Worm (Caenorhabditis elegans) whole organism, L4 larva: ENCODE results near the gene dpf-5.

ENCODE experiments used
- F10B5.3 ChIP-seq: sonication (generic microtip); optimal IDR thresholded peaks from 2 replicates; lab custom pipeline; 2016; ENCODE audit warnings: mild to moderate bottlenecking, missing genetic modification characterization, missing compliant biosample characterization
- F44E2.7 ChIP-seq: fragments of 200-800 bp; sonication (Bioruptor generic); IDR thresholded peaks from 2 replicates; pipeline ENCODE4 v2.1.2; 2022; ENCODE audit warnings: missing genetic modification characterization, missing compliant biosample characterization
- R02D3.7 ChIP-seq: fragments of 150-350 bp; sonication (generic microtip); optimal IDR thresholded peaks from 3 replicates; lab custom pipeline; 2014; ENCODE audit warnings: missing biosample characterization, missing genetic modification characterization
- Y5F2A.4 ChIP-seq: fragments of 200-800 bp; sonication (Bioruptor generic); optimal IDR thresholded peaks from 2 replicates; lab custom pipeline; 2018; ENCODE audit warnings: mild to moderate bottlenecking, missing genetic modification characterization, missing compliant biosample characterization
- aly-2 ChIP-seq: sonication (generic microtip); optimal IDR thresholded peaks from 2 replicates; lab custom pipeline; 2018; ENCODE audit warnings: missing biosample characterization, missing genetic modification characterization
- ama-1 ChIP-seq: fragments of 150-350 bp; optimal IDR thresholded peaks from 2 replicates; lab custom pipeline; 2014; ENCODE audit warnings: inconsistent platforms, mixed read lengths
- arid-1 ChIP-seq: fragments of 200-800 bp; sonication (Bioruptor generic); conservative IDR thresholded peaks from 2 replicates; pipeline ENCODE4 v1.3.6; 2022; ENCODE audit warnings: missing genetic modification reagents, missing genetic modification characterization, missing compliant biosample characterization
- attf-4 ChIP-seq: sonication (generic microtip); optimal IDR thresholded peaks from 3 replicates; lab custom pipeline; 2017; ENCODE audit warnings: missing biosample characterization, missing genetic modification characterization
- ceh-28 ChIP-seq: fragments of 150-350 bp; optimal IDR thresholded peaks from 2 replicates; lab custom pipeline; 2014; ENCODE audit warnings: missing biosample characterization, missing genetic modification reagents, missing genetic modification characterization
- daf-16 ChIP-seq, 3 experiments: sonication (generic microtip); optimal IDR thresholded peaks; 2 replicates each; lab custom pipeline; 2016 to 2017; ENCODE audit warnings: missing genetic modification characterization in 3 of 3, missing genetic modification reagents in 3 of 3, mild to moderate bottlenecking in 2 of 3, missing compliant biosample characterization in 2 of 3, missing biosample characterization in 1 of 3, moderate library complexity in 1 of 3
- dve-1 ChIP-seq: sonication (generic microtip); optimal IDR thresholded peaks from 2 replicates; lab custom pipeline; 2017; ENCODE audit warnings: antibody characterized with exemption, mild to moderate bottlenecking, missing genetic modification characterization, missing compliant biosample characterization; ENCODE audit not compliant: insufficient read depth
- fkh-10 ChIP-seq: fragments of 150-350 bp; optimal IDR thresholded peaks from 2 replicates; lab custom pipeline; 2014; ENCODE audit warnings: missing biosample characterization, missing genetic modification reagents, missing genetic modification characterization
- hlh-11 ChIP-seq: fragments of 200-800 bp; sonication (Bioruptor generic); optimal IDR thresholded peaks from 2 replicates; lab custom pipeline; 2018; ENCODE audit warnings: mild to moderate bottlenecking, missing genetic modification characterization, missing compliant biosample characterization
- hlh-30 ChIP-seq: sonication (generic microtip); optimal IDR thresholded peaks from 2 replicates; lab custom pipeline; 2017; ENCODE audit warnings: antibody characterized with exemption, mild to moderate bottlenecking, missing genetic modification characterization, missing compliant biosample characterization; ENCODE audit not compliant: insufficient read depth
- hmg-1.1 ChIP-seq: fragments of 200-800 bp; sonication (Bioruptor generic); IDR thresholded peaks from 2 replicates; pipeline ENCODE4 v1.3.6; 2022; ENCODE audit warnings: missing genetic modification reagents, missing genetic modification characterization, missing compliant biosample characterization
- lin-1 ChIP-seq: fragments of 200-800 bp; sonication (Bioruptor generic); IDR thresholded peaks from 2 replicates; pipeline ENCODE4 v1.3.6; 2022; ENCODE audit warnings: missing genetic modification reagents, missing genetic modification characterization, missing compliant biosample characterization
- lin-13 ChIP-seq: fragments of 150-350 bp; optimal IDR thresholded peaks from 2 replicates; lab custom pipeline; 2014; ENCODE audit warnings: missing biosample characterization, missing genetic modification reagents, missing genetic modification characterization
- lin-38 ChIP-seq: fragments of 200-800 bp; sonication (Bioruptor generic); IDR thresholded peaks from 2 replicates; pipeline ENCODE4 v1.3.6; 2022; ENCODE audit warnings: missing genetic modification reagents, missing genetic modification characterization, missing compliant biosample characterization
- lir-3 ChIP-seq: sonication (generic microtip); optimal IDR thresholded peaks from 2 replicates; lab custom pipeline; 2016; ENCODE audit warnings: mild to moderate bottlenecking, missing genetic modification characterization, missing compliant biosample characterization
- mdl-1 ChIP-seq, 2 experiments: fragments of 150-350 bp in 1 of 2; sonication (generic microtip) in 1 of 2; optimal IDR thresholded peaks; 2 replicates each; lab custom pipeline; 2014 to 2017; ENCODE audit warnings: missing biosample characterization in 2 of 2, missing genetic modification characterization in 2 of 2
- mdt-29 ChIP-seq: fragments of 200-800 bp; sonication (Bioruptor generic); IDR thresholded peaks from 2 replicates; pipeline ENCODE4 v1.3.6; 2022; ENCODE audit warnings: missing genetic modification reagents, missing genetic modification characterization, missing compliant biosample characterization
- mxl-2 ChIP-seq: fragments of 200-800 bp; sonication (Bioruptor generic); conservative IDR thresholded peaks from 2 replicates; pipeline ENCODE4 v1.3.6; 2022; ENCODE audit warnings: missing genetic modification reagents, missing genetic modification characterization, missing compliant biosample characterization
- nhr-111 ChIP-seq: fragments of 200-800 bp; sonication (Bioruptor generic); optimal IDR thresholded peaks from 2 replicates; lab custom pipeline; 2018; ENCODE audit warnings: mild to moderate bottlenecking, missing genetic modification characterization, missing compliant biosample characterization
- nhr-237 ChIP-seq: sonication (generic microtip); optimal IDR thresholded peaks from 2 replicates; lab custom pipeline; 2017; ENCODE audit warnings: missing biosample characterization, missing genetic modification characterization
- nhr-28 ChIP-seq: fragments of 150-350 bp; optimal IDR thresholded peaks from 2 replicates; lab custom pipeline; 2014; ENCODE audit warnings: missing biosample characterization, missing genetic modification characterization
- nhr-42 ChIP-seq: fragments of 200-800 bp; sonication (Bioruptor generic); IDR thresholded peaks from 2 replicates; pipeline ENCODE4 v1.3.6; 2022; ENCODE audit warnings: missing genetic modification characterization, missing compliant biosample characterization
- nhr-48 ChIP-seq: sonication (generic microtip); optimal IDR thresholded peaks from 2 replicates; lab custom pipeline; 2016; ENCODE audit warnings: mild to moderate bottlenecking, missing genetic modification characterization, missing compliant biosample characterization
- php-3 ChIP-seq: fragments of 200-800 bp; sonication (Bioruptor generic); IDR thresholded peaks from 2 replicates; pipeline ENCODE4 v1.3.6; 2022; ENCODE audit warnings: missing genetic modification reagents, missing genetic modification characterization, missing compliant biosample characterization
- rbr-2 ChIP-seq: sonication (generic microtip); optimal IDR thresholded peaks from 2 replicates; lab custom pipeline; 2016; ENCODE audit warnings: missing genotype, missing genetic modification characterization, missing compliant biosample characterization
- sdz-12 ChIP-seq: fragments of 200-800 bp; sonication (Bioruptor generic); optimal IDR thresholded peaks from 2 replicates; lab custom pipeline; 2018; ENCODE audit warnings: mild to moderate bottlenecking, missing genetic modification characterization, missing compliant biosample characterization
- snpc-4 ChIP-seq: fragments of 150-350 bp; optimal IDR thresholded peaks from 2 replicates; lab custom pipeline; 2014; ENCODE audit warnings: missing biosample characterization, missing genetic modification characterization
- spr-3 ChIP-seq: fragments of 200-800 bp; sonication (Bioruptor generic); optimal IDR thresholded peaks from 2 replicates; lab custom pipeline; 2018; ENCODE audit warnings: mild to moderate bottlenecking, missing genetic modification characterization, missing compliant biosample characterization
- tag-97 ChIP-seq: fragments of 200-800 bp; sonication (Bioruptor generic); IDR thresholded peaks from 2 replicates; pipeline ENCODE4 v1.3.6; 2022; ENCODE audit warnings: missing genetic modification characterization, missing compliant biosample characterization
- unc-62 ChIP-seq, 3 experiments: fragments of 150-350 bp in 1 of 3; sonication (generic microtip); optimal IDR thresholded peaks in 2 of 3; peaks in 1 of 3; 1 replicate in 1 of 3; 2 replicates in 2 of 3; lab custom pipeline; 2014 to 2017; ENCODE audit warnings: missing biosample characterization in 3 of 3, missing genetic modification characterization in 3 of 3, missing genetic modification reagents in 3 of 3, missing genotype in 1 of 3
- zip-2 ChIP-seq: fragments of 150-350 bp; optimal IDR thresholded peaks from 2 replicates; lab custom pipeline; 2014; ENCODE audit warnings: missing biosample characterization, missing genetic modification characterization
- ztf-11 ChIP-seq: fragments of 150-350 bp; optimal IDR thresholded peaks from 2 replicates; lab custom pipeline; 2014; ENCODE audit warnings: missing biosample characterization, missing genetic modification characterization

The dpf-5 gene

DNA sequence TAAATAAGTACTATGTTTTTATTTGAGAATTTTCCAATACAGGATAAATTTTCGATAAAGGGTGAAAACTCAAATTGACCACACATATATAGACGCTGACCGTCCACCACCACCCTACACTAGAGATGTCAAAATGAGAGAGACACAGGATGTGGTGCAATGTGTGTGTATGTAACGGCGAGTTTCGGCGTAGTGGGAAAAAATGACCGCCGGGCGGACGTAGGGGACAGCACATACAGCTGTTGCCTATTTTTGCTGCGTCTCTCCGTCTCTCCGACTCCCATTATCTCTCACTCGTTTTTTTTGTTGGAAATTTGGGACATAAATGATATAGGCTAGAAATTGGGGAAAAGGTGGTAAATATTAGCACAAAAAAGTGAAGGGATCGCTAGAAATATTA, 25.3 kb downstream of the dpf-5 start:
- TF ChIP-seq mdt-29 (0 out of 2 replicates have a peak, but pooled peaks have one; percentile 28), ztf-11 (tag; lab: Kevin White, UChicago) (no peak), hlh-11 (tag; lab: Kevin White, UChicago) (peak; percentile 67), hmg-1.1 (GFP tag; lab: Robert Waterston, UW) (0 out of 2 replicates have a peak, but pooled peaks have one; percentile 37), dve-1 (tag; lab: Kevin White, UChicago) (peak; percentile 22), php-3 (no peak), nhr-28 (peak; percentile 47), unc-62 (GFP tag; optimal IDR thresholded peaks at IDR 0.05 in 1 of 2; lab: Kevin White, UChicago) (peak in 1 of 2 experiments; percentile 97), unc-62 (tag; optimal IDR thresholded peaks at IDR 0.05; lab: Kevin White, UChicago) (no peak), daf-16 (GFP tag; optimal IDR thresholded peaks at IDR 0.05; lab: Kevin White, UChicago) (no peak), daf-16 (tag; optimal IDR thresholded peaks at IDR 0.05; lab: Kevin White, UChicago) (peak; percentile 32), lin-13 (GFP tag; lab: Kevin White, UChicago) (no peak)
- TF ChIP-seq, all 104 proteins: peak for 7

DNA sequence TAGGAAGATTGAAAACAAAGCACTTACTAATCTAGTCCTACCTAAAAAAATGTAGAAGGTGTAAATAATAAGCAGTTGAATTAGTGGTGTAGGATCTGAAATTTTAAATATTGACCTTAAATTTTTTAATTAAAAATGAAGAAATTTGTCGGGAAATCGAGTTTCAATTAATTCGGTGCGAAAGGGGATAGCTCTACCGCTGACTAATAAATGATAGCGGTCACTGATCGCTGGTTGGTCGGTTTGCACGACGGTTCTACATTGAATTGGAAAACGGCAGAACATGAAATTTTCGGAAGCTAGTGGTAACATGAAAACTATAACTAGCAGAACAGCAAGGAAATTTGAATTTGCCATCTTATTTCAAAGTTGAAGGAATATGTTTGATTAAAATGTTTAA, 26.3 kb downstream of the dpf-5 start, which contains the start of gene set-15:
set-15 (minus strand) TSS at position 101 of the 400 bp plus-strand sequence.
- TF ChIP-seq nhr-48 (no peak), attf-4 (tag; lab: Kevin White, UChicago) (no peak), mxl-2 (GFP tag; lab: Robert Waterston, UW) (no peak), arid-1 (no peak), fkh-10 (GFP tag; lab: Kevin White, UChicago) (no peak), mdl-1 (tag; optimal IDR thresholded peaks at IDR 0.05; lab: Kevin White, UChicago) (no peak), spr-3 (no peak), sdz-12 (GFP tag; lab: Kevin White, UChicago) (no peak), hlh-30 (tag; lab: Kevin White, UChicago) (no peak), zip-2 (tag; lab: Kevin White, UChicago) (no peak), nhr-42 (GFP tag; lab: Robert Waterston, UW) (no peak), nhr-237 (tag; lab: Kevin White, UChicago) (no peak), ceh-28 (tag; lab: Kevin White, UChicago) (no peak), lin-1 (no peak), lir-3 (tag; lab: Kevin White, UChicago) (no peak), F44E2.7 (GFP tag; lab: Robert Waterston, UW) (no peak), aly-2 (tag; lab: Kevin White, UChicago) (no peak), tag-97 (GFP tag; lab: Robert Waterston, UW) (no peak)

DNA sequence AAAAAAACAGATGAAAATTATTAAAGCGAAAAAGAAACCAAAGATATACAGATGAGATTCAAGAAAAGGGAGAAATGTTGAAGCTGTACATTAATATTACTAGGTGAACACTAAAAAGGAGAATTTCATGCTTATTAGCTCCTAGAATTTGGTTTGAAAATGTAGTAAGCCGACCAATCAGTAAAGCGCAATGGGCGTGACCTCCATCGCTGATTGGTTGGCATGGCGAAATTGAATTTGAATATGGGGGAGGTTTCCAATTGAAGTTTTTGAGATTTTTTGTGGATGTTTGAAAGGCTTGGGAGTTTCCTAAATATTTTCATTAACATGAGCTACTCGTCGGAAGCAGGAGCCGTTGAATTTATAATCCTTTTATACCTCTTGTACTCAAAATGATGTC, 29.9 kb downstream of the dpf-5 start:
- TF ChIP-seq tag-97 (GFP tag; lab: Robert Waterston, UW) (no peak), F44E2.7 (GFP tag; lab: Robert Waterston, UW) (no peak), lin-38 (GFP tag; lab: Robert Waterston, UW) (no peak)

- no peak for TF ChIP-seq nhr-111
- TF ChIP-seq F10B5.3: no peak
- TF ChIP-seq rbr-2: no peak
- no peak for TF ChIP-seq ama-1 (lab: Kevin White, UChicago)
- TF ChIP-seq Y5F2A.4 (GFP tag; lab: Kevin White, UChicago): no peak
- no peak for TF ChIP-seq snpc-4
- no peak for TF ChIP-seq R02D3.7 (tag; lab: Kevin White, UChicago)
These were observed 30.4 kb downstream of the dpf-5 start, which contains the start of gene R11E3.19 for ce11 chrIV:4776001-4776400. TSS of gene R11E3.19 (minus strand) at chrIV:4776101.
